Fruit fly (Drosophila melanogaster) whole organism, prepupa: ENCODE measurements around the gene Stt3B.

Experiments
- CG11294 ChIP-seq: fragments of 200-800 bp; sonication (Bioruptor generic); IDR thresholded peaks from 2 replicates; pipeline ENCODE4 v1.3.6; 2022; ENCODE audit warnings: missing biosample characterization, missing genetic modification characterization
- CG11762 ChIP-seq: fragments of 200-800 bp; sonication (Bioruptor generic); optimal IDR thresholded peaks from 3 replicates; lab custom pipeline; 2016; ENCODE audit warnings: missing biosample characterization, missing genetic modification characterization; ENCODE audit not compliant: insufficient read depth
- CG11902 ChIP-seq: fragments of 200-800 bp; sonication (Bioruptor generic); optimal IDR thresholded peaks from 3 replicates; lab custom pipeline; 2016; ENCODE audit warnings: missing biosample characterization, missing genetic modification characterization
- CG15336 ChIP-seq: fragments of 200-800 bp; sonication (Bioruptor generic); IDR thresholded peaks from 2 replicates; pipeline ENCODE4 v1.3.6; 2022; ENCODE audit warnings: missing biosample characterization, missing genetic modification characterization
- CG1621 ChIP-seq: fragments of 200-800 bp; sonication (Bioruptor generic); optimal IDR thresholded peaks from 3 replicates; lab custom pipeline; 2018; ENCODE audit warnings: missing biosample characterization, mild to moderate bottlenecking, missing genetic modification characterization
- CG16779 ChIP-seq: fragments of 200-800 bp; sonication (Bioruptor generic); optimal IDR thresholded peaks from 3 replicates; lab custom pipeline; 2017; ENCODE audit warnings: missing biosample characterization, mild to moderate bottlenecking, missing genetic modification characterization
- CG3032 ChIP-seq: fragments of 200-800 bp; optimal IDR thresholded peaks from 2 replicates; lab custom pipeline; 2019; ENCODE audit warnings: missing biosample characterization, mild to moderate bottlenecking, missing genetic modification characterization, moderate library complexity
- CG31627 ChIP-seq: fragments of 200-800 bp; sonication (Bioruptor generic); optimal IDR thresholded peaks from 3 replicates; lab custom pipeline; 2016; ENCODE audit warnings: missing biosample characterization, missing genetic modification characterization
- CG32006 ChIP-seq: fragments of 200-800 bp; sonication (Bioruptor generic); optimal IDR thresholded peaks from 3 replicates; lab custom pipeline; 2017; ENCODE audit warnings: missing biosample characterization, mild to moderate bottlenecking, missing genetic modification characterization
- CG34406 ChIP-seq: fragments of 200-800 bp; sonication (Bioruptor generic); optimal IDR thresholded peaks from 3 replicates; lab custom pipeline; 2016; ENCODE audit warnings: missing biosample characterization, missing genetic modification characterization
- CG6163 ChIP-seq: fragments of 200-800 bp; sonication (Bioruptor generic); IDR thresholded peaks from 3 replicates; pipeline ENCODE4 v1.3.6; 2022; ENCODE audit warnings: missing biosample characterization, missing genetic modification characterization
- CG6276 ChIP-seq: fragments of 200-800 bp; sonication (Bioruptor generic); optimal IDR thresholded peaks from 2 replicates; lab custom pipeline; 2017; ENCODE audit warnings: missing biosample characterization, mild to moderate bottlenecking, missing genetic modification characterization
- CG6792 ChIP-seq: fragments of 200-800 bp; sonication (Bioruptor generic); optimal IDR thresholded peaks from 3 replicates; lab custom pipeline; 2016; ENCODE audit warnings: missing biosample characterization, missing genetic modification characterization
- CG7368 ChIP-seq: fragments of 200-800 bp; sonication (Bioruptor generic); optimal IDR thresholded peaks from 3 replicates; lab custom pipeline; 2016; ENCODE audit warnings: missing biosample characterization, missing genetic modification characterization
- CG8119 ChIP-seq: fragments of 200-800 bp; sonication (Bioruptor generic); IDR thresholded peaks from 3 replicates; pipeline ENCODE4 v1.3.6; 2022; ENCODE audit warnings: missing biosample characterization, missing genetic modification characterization
- CG8319 ChIP-seq: fragments of 200-800 bp; sonication (Bioruptor generic); optimal IDR thresholded peaks from 3 replicates; lab custom pipeline; 2016; ENCODE audit warnings: missing biosample characterization, missing genetic modification characterization
- CG8632 ChIP-seq: fragments of 200-800 bp; sonication (Bioruptor generic); optimal IDR thresholded peaks from 3 replicates; lab custom pipeline; 2016; ENCODE audit warnings: missing biosample characterization, missing genetic modification characterization
- Eip93F ChIP-seq: fragments of 200-800 bp; sonication (Bioruptor generic); optimal IDR thresholded peaks from 2 replicates; lab custom pipeline; 2016; ENCODE audit warnings: missing biosample characterization, mild to moderate bottlenecking, missing genetic modification characterization
- Ets21C ChIP-seq: fragments of 200-800 bp; sonication (Bioruptor generic); optimal IDR thresholded peaks from 3 replicates; lab custom pipeline; 2016; ENCODE audit warnings: missing biosample characterization, missing genetic modification characterization
- Ets96B ChIP-seq: fragments of 200-800 bp; optimal IDR thresholded peaks from 2 replicates; lab custom pipeline; 2019; ENCODE audit warnings: missing biosample characterization, mild to moderate bottlenecking, missing genetic modification characterization, moderate library complexity
- Gug ChIP-seq: fragments of 200-800 bp; sonication (Bioruptor generic); IDR thresholded peaks from 2 replicates; pipeline ENCODE4 v1.3.6; 2022; ENCODE audit warnings: missing biosample characterization, missing genetic modification characterization
- Hr38 ChIP-seq: sonication (Bioruptor generic); optimal IDR thresholded peaks from 2 replicates; lab custom pipeline; 2016; ENCODE audit warnings: missing biosample characterization, missing genetic modification characterization
- Hr39 ChIP-seq: fragments of 200-800 bp; sonication (Bioruptor generic); optimal IDR thresholded peaks from 2 replicates; lab custom pipeline; 2016; ENCODE audit warnings: missing biosample characterization, missing genetic modification characterization
- Hr4 ChIP-seq: fragments of 200-800 bp; sonication (Bioruptor generic); optimal IDR thresholded peaks from 3 replicates; lab custom pipeline; 2016; ENCODE audit warnings: missing biosample characterization, missing genetic modification characterization
- Lpt ChIP-seq: fragments of 200-800 bp; sonication (Bioruptor generic); optimal IDR thresholded peaks from 3 replicates; lab custom pipeline; 2016; ENCODE audit warnings: missing biosample characterization, missing genetic modification characterization
- Met ChIP-seq: fragments of 200-800 bp; sonication (Bioruptor generic); optimal IDR thresholded peaks from 3 replicates; lab custom pipeline; 2016; ENCODE audit warnings: missing biosample characterization, missing genetic modification characterization
- OdsH ChIP-seq: fragments of 200-800 bp; sonication (Bioruptor generic); optimal IDR thresholded peaks from 3 replicates; lab custom pipeline; 2016; ENCODE audit warnings: missing biosample characterization, missing genetic modification characterization
- Smox ChIP-seq: fragments of 200-800 bp; sonication (Bioruptor generic); optimal IDR thresholded peaks from 3 replicates; lab custom pipeline; 2016; ENCODE audit warnings: missing biosample characterization, missing genetic modification characterization
- Sox102F ChIP-seq: fragments of 200-800 bp; sonication (Bioruptor generic); optimal IDR thresholded peaks from 2 replicates; lab custom pipeline; 2016; ENCODE audit warnings: missing biosample characterization, mild to moderate bottlenecking, missing genetic modification characterization
- Sox14 ChIP-seq: fragments of 200-800 bp; sonication (Bioruptor generic); optimal IDR thresholded peaks from 3 replicates; lab custom pipeline; 2016; ENCODE audit warnings: missing biosample characterization, missing genetic modification characterization
- Sox15 ChIP-seq: fragments of 200-800 bp; sonication (Bioruptor generic); optimal IDR thresholded peaks from 3 replicates; lab custom pipeline; 2016; ENCODE audit warnings: missing biosample characterization, missing genetic modification characterization
- acj6 ChIP-seq: fragments of 200-800 bp; sonication (Bioruptor generic); optimal IDR thresholded peaks from 3 replicates; lab custom pipeline; 2016; ENCODE audit warnings: missing biosample characterization, missing genetic modification characterization
- cyc ChIP-seq: fragments of 200-800 bp; sonication (Bioruptor generic); optimal IDR thresholded peaks from 3 replicates; lab custom pipeline; 2016; ENCODE audit warnings: missing biosample characterization, missing genetic modification characterization
- dsx ChIP-seq: fragments of 200-800 bp; optimal IDR thresholded peaks from 3 replicates; lab custom pipeline; 2019; ENCODE audit warnings: missing biosample characterization, mild to moderate bottlenecking, missing genetic modification characterization, moderate library complexity; ENCODE audit not compliant: poor library complexity, severe bottlenecking
- eg ChIP-seq: fragments of 200-800 bp; sonication (Bioruptor generic); IDR thresholded peaks from 3 replicates; pipeline ENCODE4 v1.3.6; 2022; ENCODE audit warnings: missing biosample characterization, missing genetic modification characterization
- fd85E ChIP-seq: fragments of 200-800 bp; sonication (Bioruptor generic); optimal IDR thresholded peaks from 3 replicates; lab custom pipeline; 2016; ENCODE audit warnings: missing biosample characterization, missing genetic modification characterization
- net ChIP-seq: fragments of 200-800 bp; sonication (Bioruptor generic); optimal IDR thresholded peaks from 3 replicates; lab custom pipeline; 2016; ENCODE audit warnings: missing biosample characterization, missing genetic modification characterization
- salr ChIP-seq, 2 experiments: fragments of 200-800 bp; sonication (Bioruptor generic); optimal IDR thresholded peaks; 3 replicates each; lab custom pipeline; 2016 to 2018; ENCODE audit warnings: missing biosample characterization in 2 of 2, missing genetic modification characterization in 2 of 2, mild to moderate bottlenecking in 1 of 2
- spab ChIP-seq: fragments of 200-800 bp; sonication (Bioruptor generic); optimal IDR thresholded peaks from 2 replicates; lab custom pipeline; 2017; ENCODE audit warnings: missing biosample characterization, mild to moderate bottlenecking, missing genetic modification characterization, missing genetic modification reagents
- ss ChIP-seq, 2 experiments: fragments of 200-800 bp; sonication (Bioruptor generic); optimal IDR thresholded peaks; 2 replicates in 1 of 2; 3 replicates in 1 of 2; lab custom pipeline; 2017 to 2018; ENCODE audit warnings: mild to moderate bottlenecking in 2 of 2, missing biosample characterization in 2 of 2, missing genetic modification characterization in 2 of 2, moderate library complexity in 1 of 2
- svp ChIP-seq: fragments of 200-800 bp; sonication (Bioruptor generic); peaks from one replicate; lab custom pipeline; 2016; ENCODE audit warnings: missing biosample characterization, missing genetic modification characterization
- topi ChIP-seq: fragments of 200-800 bp; sonication (Bioruptor generic); optimal IDR thresholded peaks from 3 replicates; lab custom pipeline; 2016; ENCODE audit warnings: missing biosample characterization, missing genetic modification characterization

Stt3B gene

dm6 chr3R:25024895-25025557 lies 44.4 kb downstream of the Stt3B start, which contains the start of the genes EMC6 and Hr96 (continued):
- TF ChIP-seq CG8632 (peak; percentile 88), CG16779 (tag; lab: Kevin White, UChicago) (peak; percentile 79), Hr38 (GFP tag; lab: Kevin White, UChicago) (peak; percentile 54), CG7368 (GFP tag; lab: Kevin White, UChicago) (peak; percentile 85), acj6 (GFP tag; lab: Kevin White, UChicago) (peak; percentile 94), CG6276 (GFP tag; lab: Kevin White, UChicago) (no peak), salr (GFP tag; optimal IDR thresholded peaks at IDR 0.05; lab: Kevin White, UChicago) (peak in 1 of 2 experiments; percentile 89), Ets21C (GFP tag; lab: Kevin White, UChicago) (peak; percentile 90), topi (GFP tag; lab: Kevin White, UChicago) (peak; percentile 91), Sox15 (GFP tag; lab: Kevin White, UChicago) (peak; percentile 87), CG8119 (GFP tag; lab: Robert Waterston, UW) (peak; percentile 84), CG8319 (peak; percentile 87), CG32006 (GFP tag; lab: Kevin White, UChicago) (no peak), CG31627 (GFP tag; lab: Kevin White, UChicago) (peak; percentile 93), CG6792 (GFP tag; lab: Kevin White, UChicago) (peak; percentile 88), CG6163 (GFP tag; lab: Robert Waterston, UW) (peak; percentile 96), svp (GFP tag; lab: Kevin White, UChicago) (peak; percentile 98), OdsH (GFP tag; lab: Kevin White, UChicago) (peak; percentile 94), Ets96B (peak; percentile 84), Lpt (GFP tag; lab: Kevin White, UChicago) (peak; percentile 81), ss (GFP tag; optimal IDR thresholded peaks at IDR 0.05; lab: Kevin White, UChicago) (peak in 1 of 2 experiments; percentile 84), dsx (GFP tag; lab: Kevin White, UChicago) (peak; percentile 81), spab (peak; percentile 75), CG15336 (peak; percentile 84), Gug (peak; percentile 92), Met (GFP tag; lab: Kevin White, UChicago) (peak; percentile 93), Hr39 (GFP tag; lab: Kevin White, UChicago) (peak; percentile 92), CG11902 (peak; percentile 85), eg (GFP tag; lab: Robert Waterston, UW) (peak; percentile 94), CG11294 (GFP tag; lab: Robert Waterston, UW) (peak; percentile 89), CG1621 (tag; lab: Kevin White, UChicago) (peak; percentile 97), Smox (GFP tag; lab: Kevin White, UChicago) (peak; percentile 91), Hr4 (GFP tag; lab: Kevin White, UChicago) (peak; percentile 94), Sox102F (peak; percentile 93), cyc (GFP tag; lab: Kevin White, UChicago) (peak; percentile 94), Eip93F (GFP tag; lab: Kevin White, UChicago) (peak; percentile 83), CG3032 (tag; lab: Kevin White, UChicago) (peak; percentile 90), CG11762 (GFP tag; lab: Kevin White, UChicago) (peak; percentile 87), fd85E (GFP tag; lab: Kevin White, UChicago) (peak; percentile 62)

dm6 chr3R:25023056-25023455 lies 46.4 kb downstream of the Stt3B start, which contains the start of gene beta4GalT7:
beta4GalT7 (plus strand) TSS chr3R:25023256.
- TF ChIP-seq Hr38 (GFP tag; lab: Kevin White, UChicago) (no peak), Sox102F (no peak), Sox14 (GFP tag; lab: Kevin White, UChicago) (no peak), CG34406 (GFP tag; lab: Kevin White, UChicago) (no peak), CG11902 (no peak), net (no peak), Gug (no peak), Ets96B (no peak), CG11762 (GFP tag; lab: Kevin White, UChicago) (no peak), CG16779 (tag; lab: Kevin White, UChicago) (no peak), Met (GFP tag; lab: Kevin White, UChicago) (no peak)
